Worm (Caenorhabditis elegans): Measurements from ENCODE around the gene srh-241.
A peak's percentile ranks its signal among the peaks of the same experiment; 100 is the strongest.

srh-241 gene

DNA sequence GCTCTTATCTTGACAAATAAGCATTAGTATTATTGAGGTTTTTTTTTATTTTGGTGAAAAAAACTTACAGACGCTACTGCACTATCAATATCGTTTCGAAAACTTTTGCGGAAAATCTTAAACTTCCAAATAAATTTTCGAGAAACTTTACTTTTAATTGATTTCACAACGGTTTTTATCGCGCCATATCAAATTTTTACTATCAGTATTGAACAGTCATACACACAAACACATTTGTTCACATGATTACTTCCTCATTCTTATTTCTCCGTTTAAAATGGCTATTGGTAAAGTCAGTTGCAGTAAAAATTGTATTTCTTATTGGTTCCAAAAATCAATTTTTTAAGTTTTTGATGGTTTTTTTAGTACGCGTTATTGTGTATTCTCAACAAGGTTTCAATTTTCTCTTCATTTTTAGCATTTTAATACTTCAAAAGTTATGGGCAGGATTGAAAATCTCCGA lies 26.8 kb upstream of the srh-241 start, which contains the start of gene pals-32:
TSS of gene pals-32 (plus strand) at position 413 of the 463 bp plus-strand sequence.
- TF ChIP-seq nhr-129 (tag; optimal IDR thresholded peaks at IDR 0.05) = no peak
- TF ChIP-seq nhr-77 (tag; optimal IDR thresholded peaks at IDR 0.05) = no peak
- TF ChIP-seq blmp-1 (tag; optimal IDR thresholded peaks at IDR 0.05; ENCODE audit: insufficient read depth) = no peak
- TF ChIP-seq fos-1 (tag; optimal IDR thresholded peaks at IDR 0.05) = peak; percentile 57
- TF ChIP-seq ztf-1 (GFP tag; conservative IDR thresholded peaks at IDR 0.05) = no peak
- no peak for TF ChIP-seq Y55F3AM.14 (GFP tag; optimal IDR thresholded peaks at IDR 0.05)
- no peak for TF ChIP-seq ceh-82 (tag; optimal IDR thresholded peaks at IDR 0.05)

DNA sequence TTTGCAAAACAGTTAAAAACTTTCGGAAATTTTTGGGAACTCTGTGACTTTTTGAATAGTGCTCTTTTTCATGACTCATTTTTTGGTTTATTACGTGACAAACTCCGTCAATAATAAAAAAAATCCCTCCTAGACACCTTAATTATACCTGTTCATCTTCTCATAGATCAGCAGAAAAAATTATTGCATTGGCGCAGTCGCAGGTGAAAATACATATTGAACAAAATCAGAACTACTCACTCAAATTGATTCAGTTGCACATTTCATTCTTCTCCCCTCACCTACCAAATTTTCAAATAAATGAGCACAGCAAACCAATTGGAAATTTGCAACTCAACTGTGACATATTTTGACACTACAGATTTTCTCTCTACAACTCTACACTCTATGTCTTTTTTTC lies 23.6 kb upstream of the srh-241 start, which contains the start of gene srh-127:
TSS of gene srh-127 (plus strand) at position 301 of the 400 bp plus-strand sequence.
- no peak for TF ChIP-seq nhr-237 (tag; optimal IDR thresholded peaks at IDR 0.05)
- TF ChIP-seq nhr-25 (tag; optimal IDR thresholded peaks at IDR 0.05) = no peak
- TF ChIP-seq mbf-1 (tag; optimal IDR thresholded peaks at IDR 0.05) = no peak
- no peak for TF ChIP-seq nhr-10 (tag; optimal IDR thresholded peaks at IDR 0.05)
- TF ChIP-seq sma-9 (GFP tag; optimal IDR thresholded peaks at IDR 0.05) = no peak
- no peak for TF ChIP-seq sma-9 (tag; optimal IDR thresholded peaks at IDR 0.05)
- TF ChIP-seq nhr-77 (tag; optimal IDR thresholded peaks at IDR 0.05) = no peak

ce11 chrV:2891927-2892326 lies 22.5 kb upstream of the srh-241 start, which contains the start of gene F37B4.15:
TSS of gene F37B4.15 (plus strand) at chrV:2892227.
- TF ChIP-seq C34F6.9 (tag; optimal IDR thresholded peaks at IDR 0.05) = no peak
- TF ChIP-seq nhr-10 (tag; optimal IDR thresholded peaks at IDR 0.05) = no peak
- no peak for TF ChIP-seq ceh-16 (tag; optimal IDR thresholded peaks at IDR 0.05)
- no peak for TF ChIP-seq lsy-2 (tag; optimal IDR thresholded peaks at IDR 0.05)
- no peak for TF ChIP-seq R02D3.7 (tag; optimal IDR thresholded peaks at IDR 0.05)
- TF ChIP-seq snpc-4 (tag; optimal IDR thresholded peaks at IDR 0.05) = no peak
- no peak for TF ChIP-seq nhr-23 (tag; optimal IDR thresholded peaks at IDR 0.05)
- TF ChIP-seq ztf-11 (tag; optimal IDR thresholded peaks at IDR 0.05) = no peak
- no peak for TF ChIP-seq nhr-12 (tag; optimal IDR thresholded peaks at IDR 0.05)
- TF ChIP-seq nhr-6 (tag; optimal IDR thresholded peaks at IDR 0.05) = no peak
- TF ChIP-seq lin-11 (tag; optimal IDR thresholded peaks at IDR 0.05) = no peak
- no peak for TF ChIP-seq unc-39 (tag; optimal IDR thresholded peaks at IDR 0.05)
- no peak for TF ChIP-seq skn-1 (tag; optimal IDR thresholded peaks at IDR 0.05)
- no peak for TF ChIP-seq egl-27 (tag; optimal IDR thresholded peaks at IDR 0.05)

DNA sequence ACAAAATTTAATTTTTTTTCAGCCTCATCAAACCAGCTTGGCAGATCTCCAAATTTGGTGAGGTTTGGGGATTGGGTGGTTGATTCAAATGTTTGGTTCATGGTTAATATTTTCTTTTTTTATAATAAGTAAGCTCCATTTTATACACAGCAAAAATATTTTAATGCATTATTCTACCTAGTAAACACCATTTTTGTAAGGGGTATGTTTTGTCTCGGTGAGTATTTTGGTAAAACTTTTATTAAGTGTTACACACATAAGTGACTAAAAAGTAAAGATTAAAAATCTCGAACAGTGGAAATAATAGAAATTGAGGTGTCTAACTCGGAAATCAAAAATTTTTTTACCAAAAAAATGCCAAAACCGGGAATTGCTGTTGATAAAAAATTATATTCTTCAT lies 19.3 kb upstream of the srh-241 start, which contains the start of gene srw-4:
TSS of gene srw-4 (minus strand) at position 101 of the 400 bp plus-strand sequence.
- TF ChIP-seq ztf-4 (tag; optimal IDR thresholded peaks at IDR 0.05) (no peak), gmeb-1 (tag; optimal IDR thresholded peaks at IDR 0.05) (no peak), ztf-11 (tag; optimal IDR thresholded peaks at IDR 0.05) (no peak), ztf-1 (GFP tag; conservative IDR thresholded peaks at IDR 0.05) (no peak), lin-13 (GFP tag; optimal IDR thresholded peaks at IDR 0.05) (no peak), blmp-1 (tag; optimal IDR thresholded peaks at IDR 0.05; ENCODE audit: insufficient read depth) (no peak)

- TF ChIP-seq C34F6.9 (tag; optimal IDR thresholded peaks at IDR 0.05) (no peak), nhr-237 (tag; optimal IDR thresholded peaks at IDR 0.05) (no peak), ztf-11 (tag; optimal IDR thresholded peaks at IDR 0.05) (no peak)
These were observed 18.9 kb upstream of the srh-241 start for ce11 chrV:2888265-2888664.

DNA sequence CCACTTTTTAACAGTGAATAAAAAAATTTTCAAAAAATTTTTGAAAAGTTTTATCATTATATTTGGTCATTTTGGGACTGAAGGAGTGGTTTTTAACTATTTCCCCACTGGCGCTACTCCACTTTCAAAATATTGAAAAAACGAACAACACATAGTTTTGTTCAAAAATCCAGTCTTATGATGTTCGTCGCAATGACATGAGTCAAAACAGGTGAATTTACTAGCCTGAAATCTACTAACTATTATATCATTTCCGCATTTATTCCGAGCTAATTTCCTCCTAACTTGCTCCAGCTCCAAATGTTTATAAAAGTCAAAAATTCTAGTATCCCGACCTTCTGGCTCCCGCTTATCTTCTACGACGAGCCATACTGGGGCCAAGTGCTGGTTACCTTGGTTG lies 15.0 kb upstream of the srh-241 start, which contains the start of gene sre-24:
TSS of gene sre-24 (plus strand) at position 301 of the 400 bp plus-strand sequence.
- TF ChIP-seq sem-4 (tag; optimal IDR thresholded peaks at IDR 0.05) (no peak), ztf-1 (GFP tag; conservative IDR thresholded peaks at IDR 0.05) (no peak), nhr-25 (tag; optimal IDR thresholded peaks at IDR 0.05) (no peak)

- TF ChIP-seq peb-1 (tag; optimal IDR thresholded peaks at IDR 0.05) (no peak), blmp-1 (tag; optimal IDR thresholded peaks at IDR 0.05; ENCODE audit: insufficient read depth) (no peak), ZK546.5 (tag; optimal IDR thresholded peaks at IDR 0.05) (no peak)
These were observed 13.7 kb upstream of the srh-241 start for ce11 chrV:2883097-2883496.

Data from whole organism, L2 larva.